Worm (Caenorhabditis elegans) whole organism, L4 larva: ENCODE results near the gene C15F1.2.

Experiments used
- F10B5.3 ChIP-seq: sonication (generic microtip); optimal IDR thresholded peaks from 2 replicates; lab custom pipeline; 2016; ENCODE audit warnings: mild to moderate bottlenecking, missing genetic modification characterization, missing compliant biosample characterization
- T26A8.4 ChIP-seq: fragments of 200-800 bp; sonication (Bioruptor generic); IDR thresholded peaks from 2 replicates; pipeline ENCODE4 v1.3.6; 2022; ENCODE audit warnings: missing genetic modification characterization, missing compliant biosample characterization
- Y105C5A.15 ChIP-seq: fragments of 200-800 bp; sonication (Bioruptor generic); IDR thresholded peaks from 2 replicates; pipeline ENCODE4 v1.3.6; 2022; ENCODE audit warnings: missing genetic modification characterization, missing compliant biosample characterization
- Y5F2A.4 ChIP-seq: fragments of 200-800 bp; sonication (Bioruptor generic); optimal IDR thresholded peaks from 2 replicates; lab custom pipeline; 2018; ENCODE audit warnings: mild to moderate bottlenecking, missing genetic modification characterization, missing compliant biosample characterization
- aha-1 ChIP-seq: fragments of 150-350 bp; peaks from one replicate; lab custom pipeline; 2014; ENCODE audit warnings: missing biosample characterization, missing genetic modification characterization
- ama-1 ChIP-seq: fragments of 150-350 bp; optimal IDR thresholded peaks from 2 replicates; lab custom pipeline; 2014; ENCODE audit warnings: inconsistent platforms, mixed read lengths
- attf-4 ChIP-seq: sonication (generic microtip); optimal IDR thresholded peaks from 3 replicates; lab custom pipeline; 2017; ENCODE audit warnings: missing biosample characterization, missing genetic modification characterization
- ceh-44 ChIP-seq: fragments of 200-800 bp; sonication (Bioruptor generic); IDR thresholded peaks from 2 replicates; pipeline ENCODE4 v1.3.6; 2022; ENCODE audit warnings: missing genetic modification reagents, missing genetic modification characterization, missing compliant biosample characterization
- cey-2 ChIP-seq: sonication (generic microtip); optimal IDR thresholded peaks from 3 replicates; lab custom pipeline; 2017; ENCODE audit warnings: missing genetic modification characterization, mild to moderate bottlenecking, missing compliant biosample characterization, antibody characterized with exemption, borderline replicate concordance; ENCODE audit not compliant: insufficient read depth
- ctbp-1 ChIP-seq: fragments of 200-800 bp; sonication (Bioruptor generic); IDR thresholded peaks from 2 replicates; pipeline ENCODE4 v1.3.6; 2022; ENCODE audit warnings: missing genetic modification reagents, missing genetic modification characterization, missing compliant biosample characterization
- daf-16 ChIP-seq, 3 experiments: sonication (generic microtip); optimal IDR thresholded peaks; 2 replicates each; lab custom pipeline; 2016 to 2017; ENCODE audit warnings: missing genetic modification characterization in 3 of 3, missing genetic modification reagents in 3 of 3, mild to moderate bottlenecking in 2 of 3, missing compliant biosample characterization in 2 of 3, missing biosample characterization in 1 of 3, moderate library complexity in 1 of 3
- dmd-8 ChIP-seq: fragments of 200-800 bp; sonication (Bioruptor generic); IDR thresholded peaks from 2 replicates; pipeline ENCODE4 v1.3.6; 2022; ENCODE audit warnings: missing genetic modification characterization, missing compliant biosample characterization
- dmd-9 ChIP-seq: fragments of 200-800 bp; sonication (Bioruptor generic); IDR thresholded peaks from 2 replicates; pipeline ENCODE4 v1.3.6; 2022; ENCODE audit warnings: missing genetic modification reagents, missing genetic modification characterization, missing compliant biosample characterization
- dpl-1 ChIP-seq: fragments of 150-350 bp; optimal IDR thresholded peaks from 2 replicates; lab custom pipeline; 2014; ENCODE audit warnings: missing biosample characterization, missing genetic modification reagents, missing genetic modification characterization
- egl-43 ChIP-seq: fragments of 200-800 bp; sonication (Bioruptor generic); IDR thresholded peaks from 2 replicates; pipeline ENCODE4 v1.3.6; 2022; ENCODE audit warnings: missing genetic modification reagents, missing genetic modification characterization, missing compliant biosample characterization
- gei-8 ChIP-seq: fragments of 200-800 bp; sonication (Bioruptor generic); optimal IDR thresholded peaks from 2 replicates; lab custom pipeline; 2018; ENCODE audit warnings: mild to moderate bottlenecking, missing genetic modification characterization, missing compliant biosample characterization
- hif-1 ChIP-seq, 2 experiments: sonication (generic microtip); optimal IDR thresholded peaks; 2 replicates each; lab custom pipeline; 2016 to 2017; ENCODE audit warnings: missing compliant biosample characterization in 2 of 2, missing genetic modification characterization in 2 of 2, missing genetic modification reagents in 2 of 2, missing genotype in 2 of 2, mild to moderate bottlenecking in 1 of 2
- hlh-11 ChIP-seq: fragments of 200-800 bp; sonication (Bioruptor generic); optimal IDR thresholded peaks from 2 replicates; lab custom pipeline; 2018; ENCODE audit warnings: mild to moderate bottlenecking, missing genetic modification characterization, missing compliant biosample characterization
- hlh-30 ChIP-seq: sonication (generic microtip); optimal IDR thresholded peaks from 2 replicates; lab custom pipeline; 2017; ENCODE audit warnings: antibody characterized with exemption, mild to moderate bottlenecking, missing genetic modification characterization, missing compliant biosample characterization; ENCODE audit not compliant: insufficient read depth
- hmg-1.1 ChIP-seq: fragments of 200-800 bp; sonication (Bioruptor generic); IDR thresholded peaks from 2 replicates; pipeline ENCODE4 v1.3.6; 2022; ENCODE audit warnings: missing genetic modification reagents, missing genetic modification characterization, missing compliant biosample characterization
- jun-1 ChIP-seq: fragments of 150-350 bp; optimal IDR thresholded peaks from 2 replicates; lab custom pipeline; 2014; ENCODE audit warnings: missing biosample characterization, missing genetic modification reagents, missing genetic modification characterization
- lin-13 ChIP-seq: fragments of 150-350 bp; optimal IDR thresholded peaks from 2 replicates; lab custom pipeline; 2014; ENCODE audit warnings: missing biosample characterization, missing genetic modification reagents, missing genetic modification characterization
- lin-38 ChIP-seq: fragments of 200-800 bp; sonication (Bioruptor generic); IDR thresholded peaks from 2 replicates; pipeline ENCODE4 v1.3.6; 2022; ENCODE audit warnings: missing genetic modification reagents, missing genetic modification characterization, missing compliant biosample characterization
- madf-9 ChIP-seq: fragments of 200-800 bp; sonication (Bioruptor generic); conservative IDR thresholded peaks from 2 replicates; pipeline ENCODE4 v1.3.6; 2022; ENCODE audit warnings: missing genetic modification reagents, missing genetic modification characterization, missing compliant biosample characterization
- mdl-1 ChIP-seq, 2 experiments: fragments of 150-350 bp in 1 of 2; sonication (generic microtip) in 1 of 2; optimal IDR thresholded peaks; 2 replicates each; lab custom pipeline; 2014 to 2017; ENCODE audit warnings: missing biosample characterization in 2 of 2, missing genetic modification characterization in 2 of 2
- mdt-29 ChIP-seq: fragments of 200-800 bp; sonication (Bioruptor generic); IDR thresholded peaks from 2 replicates; pipeline ENCODE4 v1.3.6; 2022; ENCODE audit warnings: missing genetic modification reagents, missing genetic modification characterization, missing compliant biosample characterization
- nhr-10 ChIP-seq: fragments of 150-350 bp; optimal IDR thresholded peaks from 2 replicates; lab custom pipeline; 2014; ENCODE audit warnings: missing biosample characterization, missing genetic modification characterization
- nhr-102 ChIP-seq: sonication (generic microtip); optimal IDR thresholded peaks from 2 replicates; lab custom pipeline; 2016; ENCODE audit warnings: mild to moderate bottlenecking, missing genetic modification characterization, moderate library complexity, missing compliant biosample characterization
- nhr-11 ChIP-seq: fragments of 150-350 bp; optimal IDR thresholded peaks from 2 replicates; lab custom pipeline; 2014; ENCODE audit warnings: missing biosample characterization, missing genetic modification characterization
- nhr-237 ChIP-seq: sonication (generic microtip); optimal IDR thresholded peaks from 2 replicates; lab custom pipeline; 2017; ENCODE audit warnings: missing biosample characterization, missing genetic modification characterization
- nhr-41 ChIP-seq: fragments of 200-800 bp; sonication (Bioruptor generic); IDR thresholded peaks from 2 replicates; pipeline ENCODE4 v1.3.6; 2022; ENCODE audit warnings: missing genetic modification reagents, missing genetic modification characterization, missing compliant biosample characterization
- nhr-42 ChIP-seq: fragments of 200-800 bp; sonication (Bioruptor generic); IDR thresholded peaks from 2 replicates; pipeline ENCODE4 v1.3.6; 2022; ENCODE audit warnings: missing genetic modification characterization, missing compliant biosample characterization
- nhr-48 ChIP-seq: sonication (generic microtip); optimal IDR thresholded peaks from 2 replicates; lab custom pipeline; 2016; ENCODE audit warnings: mild to moderate bottlenecking, missing genetic modification characterization, missing compliant biosample characterization
- php-3 ChIP-seq: fragments of 200-800 bp; sonication (Bioruptor generic); IDR thresholded peaks from 2 replicates; pipeline ENCODE4 v1.3.6; 2022; ENCODE audit warnings: missing genetic modification reagents, missing genetic modification characterization, missing compliant biosample characterization
- pqm-1 ChIP-seq: sonication (generic microtip); optimal IDR thresholded peaks from 2 replicates; lab custom pipeline; 2017; ENCODE audit warnings: missing biosample characterization, missing genetic modification characterization
- saeg-2 ChIP-seq: fragments of 200-800 bp; sonication (Bioruptor generic); IDR thresholded peaks from 2 replicates; pipeline ENCODE4 v1.3.6; 2022; ENCODE audit warnings: missing genetic modification reagents, missing genetic modification characterization, missing compliant biosample characterization
- set-16 ChIP-seq: fragments of 200-800 bp; sonication (Bioruptor generic); IDR thresholded peaks from 2 replicates; pipeline ENCODE4 v1.3.6; 2022; ENCODE audit warnings: missing genetic modification reagents, missing genetic modification characterization, missing compliant biosample characterization
- skn-1 ChIP-seq: fragments of 150-350 bp; optimal IDR thresholded peaks from 2 replicates; lab custom pipeline; 2014; ENCODE audit warnings: missing biosample characterization, missing genetic modification characterization
- snpc-1.2 ChIP-seq: fragments of 200-800 bp; sonication (Bioruptor generic); IDR thresholded peaks from 2 replicates; pipeline ENCODE4 v1.3.6; 2022; ENCODE audit warnings: missing genetic modification reagents, missing genetic modification characterization, missing compliant biosample characterization
- snpc-4 ChIP-seq: fragments of 150-350 bp; optimal IDR thresholded peaks from 2 replicates; lab custom pipeline; 2014; ENCODE audit warnings: missing biosample characterization, missing genetic modification characterization
- tra-1 ChIP-seq: fragments of 200-800 bp; sonication (Bioruptor generic); IDR thresholded peaks from 2 replicates; pipeline ENCODE4 v1.3.6; 2022; ENCODE audit warnings: missing genetic modification reagents, missing genetic modification characterization, missing compliant biosample characterization
- unc-130 ChIP-seq: sonication (generic microtip); optimal IDR thresholded peaks from 2 replicates; lab custom pipeline; 2016; ENCODE audit warnings: missing genetic modification reagents, missing genetic modification characterization, missing compliant biosample characterization
- vab-7 ChIP-seq: fragments of 200-800 bp; sonication (Bioruptor generic); IDR thresholded peaks from 2 replicates; pipeline ENCODE4 v1.3.6; 2022; ENCODE audit warnings: missing genetic modification reagents, missing genetic modification characterization, missing compliant biosample characterization
- zfp-2 ChIP-seq: sonication (generic microtip); optimal IDR thresholded peaks from 2 replicates; lab custom pipeline; 2016; ENCODE audit warnings: mild to moderate bottlenecking, missing genetic modification characterization, missing compliant biosample characterization
- zip-2 ChIP-seq: fragments of 150-350 bp; optimal IDR thresholded peaks from 2 replicates; lab custom pipeline; 2014; ENCODE audit warnings: missing biosample characterization, missing genetic modification characterization
- ztf-11 ChIP-seq: fragments of 150-350 bp; optimal IDR thresholded peaks from 2 replicates; lab custom pipeline; 2014; ENCODE audit warnings: missing biosample characterization, missing genetic modification characterization

C15F1.2 gene

ce11 chrII:6943299-6944051 is 36.3 kb upstream of the C15F1.2 start (continued):
- TF ChIP-seq ctbp-1 (GFP tag; lab: Robert Waterston, UW): peak; percentile 18; the same call in 1 of the 2 replicates
- TF ChIP-seq snpc-1.2 (GFP tag; lab: Robert Waterston, UW): no peak
- TF ChIP-seq ceh-44 (GFP tag; lab: Robert Waterston, UW): 0 out of 2 replicates have a peak, but pooled peaks have one; percentile 14
- TF ChIP-seq nhr-41 (GFP tag; lab: Robert Waterston, UW): no peak
- no peak for TF ChIP-seq dmd-8 (GFP tag; lab: Robert Waterston, UW)

ce11 chrII:6951250-6951806 is 28.4 kb upstream of the C15F1.2 start, which contains the start of the genes malt-1 and ceh-38:
TSS of gene malt-1 (minus strand) at chrII:6951300.
TSS of gene ceh-38 (plus strand) at chrII:6951526.
- TF ChIP-seq nhr-10 (tag; lab: Kevin White, UChicago): peak; percentile 68
- TF ChIP-seq pqm-1 (tag; lab: Kevin White, UChicago): peak; percentile 44
- peak; percentile 82 for TF ChIP-seq php-3 (GFP tag; lab: Robert Waterston, UW)
- TF ChIP-seq nhr-237 (tag; lab: Kevin White, UChicago): no peak
- TF ChIP-seq nhr-102 (tag; lab: Kevin White, UChicago): peak; percentile 78
- no peak for TF ChIP-seq dmd-9 (GFP tag; lab: Robert Waterston, UW)
- TF ChIP-seq ztf-11 (tag; lab: Kevin White, UChicago): no peak
- TF ChIP-seq jun-1: peak; percentile 81
- peak; percentile 45; the same call in 1 of the 2 replicates for TF ChIP-seq egl-43 (GFP tag; lab: Robert Waterston, UW)
- TF ChIP-seq hmg-1.1: peak; percentile 96
- 0 out of 2 replicates have a peak, but pooled peaks have one; percentile 31 for TF ChIP-seq mdt-29 (GFP tag; lab: Robert Waterston, UW)
- TF ChIP-seq zip-2: peak; percentile 77
- no peak for TF ChIP-seq set-16 (GFP tag; lab: Robert Waterston, UW)
- TF ChIP-seq cey-2: peak; percentile 52
- no peak for TF ChIP-seq gei-8 (GFP tag; lab: Kevin White, UChicago)
- peak; percentile 54 to 98 for TF ChIP-seq mdl-1 (tag; optimal IDR thresholded peaks at IDR 0.05; lab: Kevin White, UChicago)
- TF ChIP-seq hlh-30: peak; percentile 99
- TF ChIP-seq zfp-2 (tag; lab: Kevin White, UChicago): peak; percentile 59
- peak; percentile 83 for TF ChIP-seq nhr-48
- 0 out of 2 replicates have a peak, but pooled peaks have one; percentile 50 for TF ChIP-seq saeg-2 (GFP tag; lab: Robert Waterston, UW)
- peak; percentile 56 for TF ChIP-seq attf-4 (tag; lab: Kevin White, UChicago)
- peak; percentile 32 to 34 for TF ChIP-seq daf-16 (GFP tag; optimal IDR thresholded peaks at IDR 0.05; lab: Kevin White, UChicago)
- TF ChIP-seq daf-16 (tag; optimal IDR thresholded peaks at IDR 0.05; lab: Kevin White, UChicago): peak; percentile 90
- TF ChIP-seq lin-13 (GFP tag; lab: Kevin White, UChicago): peak; percentile 88
- peak; percentile 66 for TF ChIP-seq tra-1 (GFP tag; lab: Robert Waterston, UW)
- TF ChIP-seq madf-9 (GFP tag; lab: Robert Waterston, UW): 0 out of 2 replicates have a peak, but pooled peaks have one; percentile 34
- TF ChIP-seq nhr-11 (tag; lab: Kevin White, UChicago): peak; percentile 98
- peak; percentile 35 to 84 for TF ChIP-seq hif-1 (tag; optimal IDR thresholded peaks at IDR 0.05; lab: Kevin White, UChicago)
- peak; percentile 96 for TF ChIP-seq hlh-11 (tag; lab: Kevin White, UChicago)
- no peak for TF ChIP-seq Y5F2A.4 (GFP tag; lab: Kevin White, UChicago)
- peak; percentile 28 for TF ChIP-seq skn-1 (tag; lab: Kevin White, UChicago)
- no peak for TF ChIP-seq ama-1 (lab: Kevin White, UChicago)
- peak; percentile 16 for TF ChIP-seq unc-130 (GFP tag; lab: Kevin White, UChicago)
- TF ChIP-seq snpc-4 (tag; lab: Kevin White, UChicago): peak; percentile 72
- TF ChIP-seq T26A8.4 (GFP tag; lab: Robert Waterston, UW): peak; percentile 88
- peak; percentile 83 for TF ChIP-seq dpl-1 (GFP tag; lab: Kevin White, UChicago)
- TF ChIP-seq vab-7 (GFP tag; lab: Robert Waterston, UW): peak; percentile 77
- 0 out of 2 replicates have a peak, but pooled peaks have one; percentile 45 for TF ChIP-seq nhr-42
- no peak for TF ChIP-seq Y105C5A.15 (GFP tag; lab: Robert Waterston, UW)
- TF ChIP-seq aha-1 (tag; lab: Kevin White, UChicago): peak; percentile 92
- peak; percentile 88 for TF ChIP-seq ctbp-1 (GFP tag; lab: Robert Waterston, UW)
- peak; percentile 73 for TF ChIP-seq lin-38 (GFP tag; lab: Robert Waterston, UW)
- peak; percentile 74 for TF ChIP-seq F10B5.3
